Fruit fly (Drosophila melanogaster): ENCODE measurements around the gene CG13088.

- no peak for TF ChIP-seq CG8478 (optimal IDR thresholded peaks at IDR 0.05)
- TF ChIP-seq CTCF (optimal IDR thresholded peaks at IDR 0.05) = peak in 1 of 2 experiments; percentile 64
Measured at dm6 chr2L:8477971-8478370, 10.8 kb upstream of the CG13088 start.
